Worm (Caenorhabditis elegans) whole organism, midembryonic: ENCODE data around the gene twk-7.

Experiments
- T22C8.4 ChIP-seq: fragments of 200-800 bp; sonication (Bioruptor generic); IDR thresholded peaks from 2 replicates; pipeline ENCODE4 v1.3.6; 2022; ENCODE audit warnings: missing genetic modification characterization, missing compliant biosample characterization
- cog-1 ChIP-seq: sonication (generic microtip); optimal IDR thresholded peaks from 2 replicates; lab custom pipeline; 2016; ENCODE audit warnings: missing genetic modification characterization, missing compliant biosample characterization
- flt-1 ChIP-seq: fragments of 200-800 bp; sonication (Bioruptor generic); IDR thresholded peaks from 2 replicates; pipeline ENCODE4 v1.3.6; 2022; ENCODE audit warnings: missing genetic modification characterization, missing compliant biosample characterization
- klf-2 ChIP-seq: fragments of 200-800 bp; sonication (Bioruptor generic); conservative IDR thresholded peaks from 2 replicates; pipeline ENCODE4 v1.3.6; 2022; ENCODE audit warnings: missing genetic modification reagents, missing genetic modification characterization, missing compliant biosample characterization
- med-1 ChIP-seq: sonication (generic microtip); optimal IDR thresholded peaks from 2 replicates; lab custom pipeline; 2017; ENCODE audit warnings: missing genetic modification characterization, mild to moderate bottlenecking, missing compliant biosample characterization, antibody characterized with exemption, missing genetic modification reagents; ENCODE audit not compliant: insufficient read depth
- ref-1 ChIP-seq: fragments of 200-800 bp; sonication (Bioruptor generic); conservative IDR thresholded peaks from 2 replicates; pipeline ENCODE4 v1.3.6; 2022; ENCODE audit warnings: missing genetic modification reagents, missing genetic modification characterization, missing compliant biosample characterization
- tab-1 ChIP-seq: fragments of 200-800 bp; sonication (Bioruptor generic); IDR thresholded peaks from 2 replicates; pipeline ENCODE4 v1.3.6; 2022; ENCODE audit warnings: missing genetic modification characterization, missing compliant biosample characterization
- ztf-23 ChIP-seq: fragments of 200-800 bp; sonication (Bioruptor generic); IDR thresholded peaks from 2 replicates; pipeline ENCODE4 v1.3.6; 2022; ENCODE audit warnings: missing genetic modification reagents, missing genetic modification characterization, missing compliant biosample characterization
- ztf-29 ChIP-seq: fragments of 200-800 bp; sonication (Bioruptor generic); IDR thresholded peaks from 2 replicates; pipeline ENCODE4 v1.3.6; 2022; ENCODE audit warnings: missing genetic modification reagents, missing genetic modification characterization, missing compliant biosample characterization

Gene twk-7

ce11 chrIII:8639188-8639795, 4.2 kb downstream of the twk-7 start, which contains the start of gene fip-1:
Gene fip-1 (plus strand): TSS chrIII:8639745.
- TF ChIP-seq cog-1 (tag; lab: Kevin White, UChicago) (no peak), ztf-29 (GFP tag; lab: Robert Waterston, UW) (no peak), flt-1 (GFP tag; lab: Robert Waterston, UW) (no peak), ztf-23 (GFP tag; lab: Robert Waterston, UW) (no peak), med-1 (GFP tag; lab: Kevin White, UChicago) (no peak), klf-2 (GFP tag; lab: Robert Waterston, UW) (no peak)

DNA sequence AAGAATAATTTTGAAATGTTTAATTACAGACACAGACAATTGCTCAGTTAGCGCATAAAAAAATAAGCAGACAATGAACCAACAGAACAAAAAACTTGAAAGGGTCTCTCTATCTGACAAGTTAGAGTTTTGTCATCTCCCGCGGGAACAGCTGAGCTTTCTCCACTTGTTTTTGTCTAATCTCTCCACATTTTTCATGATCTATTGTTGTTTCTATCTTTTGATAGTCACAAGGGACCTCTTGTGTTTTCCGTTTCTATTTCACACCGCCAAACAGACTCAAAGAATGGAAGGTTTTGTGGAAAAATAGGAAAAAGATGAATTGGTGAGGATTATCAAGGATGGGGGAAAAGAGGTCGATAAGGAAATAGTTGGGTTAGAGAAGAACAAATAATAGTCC, 6.7 kb downstream of the twk-7 start:
- no peak for TF ChIP-seq T22C8.4 (GFP tag; lab: Robert Waterston, UW)
- TF ChIP-seq klf-2 (GFP tag; lab: Robert Waterston, UW): no peak

- TF ChIP-seq cog-1 (tag; lab: Kevin White, UChicago): no peak
- no peak for TF ChIP-seq med-1 (GFP tag; lab: Kevin White, UChicago)
- no peak for TF ChIP-seq ztf-29 (GFP tag; lab: Robert Waterston, UW)
- TF ChIP-seq flt-1 (GFP tag; lab: Robert Waterston, UW): 0 out of 2 replicates have a peak, but pooled peaks have one; percentile 48
- no peak for TF ChIP-seq ref-1 (GFP tag; lab: Robert Waterston, UW)
- TF ChIP-seq ztf-23 (GFP tag; lab: Robert Waterston, UW): no peak
These were observed 12.7 kb downstream of the twk-7 start, which contains the start of gene dnj-10 for ce11 chrIII:8630833-8631232. Gene dnj-10 (plus strand): TSS chrIII:8631165.

- no peak for TF ChIP-seq flt-1 (GFP tag; lab: Robert Waterston, UW)
- no peak for TF ChIP-seq ref-1 (GFP tag; lab: Robert Waterston, UW)
- TF ChIP-seq klf-2 (GFP tag; lab: Robert Waterston, UW): no peak
- no peak for TF ChIP-seq cog-1 (tag; lab: Kevin White, UChicago)
- TF ChIP-seq ztf-23 (GFP tag; lab: Robert Waterston, UW): no peak
- no peak for TF ChIP-seq T22C8.4 (GFP tag; lab: Robert Waterston, UW)
- no peak for TF ChIP-seq ztf-29 (GFP tag; lab: Robert Waterston, UW)
- TF ChIP-seq tab-1 (GFP tag; lab: Robert Waterston, UW): no peak
These were observed 15.0 kb downstream of the twk-7 start, which contains the start of the genes polk-1 and gpr-1 for ce11 chrIII:8628405-8628982. Gene polk-1 (minus strand): TSS chrIII:8628590. Gene gpr-1 (plus strand): TSS chrIII:8628932.

DNA sequence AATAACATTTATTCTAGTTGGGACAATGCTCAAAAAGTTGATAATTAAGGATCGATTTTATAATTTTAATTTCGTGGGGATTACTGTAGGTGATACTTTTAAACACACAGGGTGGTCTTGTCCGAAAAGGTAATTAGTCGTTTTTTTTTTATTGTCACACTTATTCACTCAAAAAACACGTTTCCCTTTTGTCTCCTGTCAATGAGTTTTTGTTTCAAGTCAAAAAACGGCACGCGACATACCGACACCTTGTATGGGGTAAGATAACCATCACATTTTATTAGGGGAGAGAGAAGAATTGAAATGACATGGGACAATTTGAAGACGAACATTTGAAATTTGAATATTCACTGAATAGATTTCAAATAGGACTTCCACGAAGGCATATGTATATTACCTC, 18.4 kb downstream of the twk-7 start:
- TF ChIP-seq ztf-29 (GFP tag; lab: Robert Waterston, UW) (no peak), ztf-23 (GFP tag; lab: Robert Waterston, UW) (no peak), flt-1 (GFP tag; lab: Robert Waterston, UW) (no peak), T22C8.4 (GFP tag; lab: Robert Waterston, UW) (no peak), klf-2 (GFP tag; lab: Robert Waterston, UW) (no peak), tab-1 (GFP tag; lab: Robert Waterston, UW) (no peak), ref-1 (GFP tag; lab: Robert Waterston, UW) (no peak), cog-1 (tag; lab: Kevin White, UChicago) (no peak), med-1 (GFP tag; lab: Kevin White, UChicago) (no peak)

DNA sequence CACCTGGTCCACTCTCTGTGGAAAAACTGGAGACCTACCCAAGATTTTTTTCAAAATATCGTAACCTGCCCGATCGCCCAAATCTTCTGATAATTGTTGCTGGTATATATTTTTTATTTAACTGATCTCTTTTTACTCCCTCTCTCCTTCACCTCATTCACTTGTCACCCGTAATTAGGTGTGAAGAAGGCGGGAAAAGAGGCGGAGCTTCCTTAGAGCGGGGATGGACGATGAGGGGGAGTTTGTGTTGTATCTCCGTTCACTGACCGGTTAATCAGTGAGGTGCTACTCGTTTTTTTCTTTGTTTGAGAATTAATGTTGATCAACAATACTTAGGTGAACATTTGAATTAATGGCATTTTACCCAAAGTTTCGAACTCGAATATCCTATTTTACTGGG, 21.1 kb downstream of the twk-7 start, which contains the start of gene ceh-16:
Gene ceh-16 (plus strand): TSS at position 301 of the 400 bp plus-strand sequence.
- no peak for TF ChIP-seq cog-1 (tag; lab: Kevin White, UChicago)
- TF ChIP-seq ztf-23 (GFP tag; lab: Robert Waterston, UW): no peak
- no peak for TF ChIP-seq tab-1 (GFP tag; lab: Robert Waterston, UW)
- no peak for TF ChIP-seq ref-1 (GFP tag; lab: Robert Waterston, UW)
- TF ChIP-seq ztf-29 (GFP tag; lab: Robert Waterston, UW): no peak
- no peak for TF ChIP-seq T22C8.4 (GFP tag; lab: Robert Waterston, UW)
- no peak for TF ChIP-seq med-1 (GFP tag; lab: Kevin White, UChicago)

ce11 chrIII:8621982-8622381, 21.6 kb downstream of the twk-7 start:
- TF ChIP-seq med-1 (GFP tag; lab: Kevin White, UChicago) (no peak), tab-1 (GFP tag; lab: Robert Waterston, UW) (no peak)

ce11 chrIII:8621002-8621401, 22.5 kb downstream of the twk-7 start:
- TF ChIP-seq ztf-29 (GFP tag; lab: Robert Waterston, UW) (no peak), cog-1 (tag; lab: Kevin White, UChicago) (no peak), ztf-23 (GFP tag; lab: Robert Waterston, UW) (no peak), T22C8.4 (GFP tag; lab: Robert Waterston, UW) (no peak), flt-1 (GFP tag; lab: Robert Waterston, UW) (no peak)

DNA sequence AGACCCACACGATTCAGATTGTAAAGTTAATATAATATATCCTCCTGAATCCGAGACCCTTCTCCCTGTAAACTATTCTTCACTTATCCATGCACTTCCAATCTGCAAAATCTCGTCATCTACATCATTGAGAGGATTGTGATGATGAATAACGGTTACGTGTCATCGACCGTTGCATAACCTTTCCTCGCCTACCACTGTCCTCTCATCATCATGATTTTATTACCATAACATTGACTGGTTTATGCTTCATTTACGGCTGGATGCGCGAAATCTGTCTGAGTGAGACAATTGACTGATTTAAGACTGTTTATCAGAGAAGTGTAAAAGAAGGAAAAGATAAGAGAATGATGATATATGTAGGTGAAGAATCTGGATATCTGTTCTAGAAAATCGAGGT, 23.3 kb downstream of the twk-7 start:
- TF ChIP-seq flt-1 (GFP tag; lab: Robert Waterston, UW) (no peak), med-1 (GFP tag; lab: Kevin White, UChicago) (no peak)

ce11 chrIII:8618412-8618960, 25.1 kb downstream of the twk-7 start, which contains the start of gene C13G5.2:
Gene C13G5.2 (minus strand): TSS chrIII:8618462.
- TF ChIP-seq T22C8.4 (GFP tag; lab: Robert Waterston, UW) (peak; percentile 26; the same call in 1 of the 2 replicates), klf-2 (GFP tag; lab: Robert Waterston, UW) (no peak)
